Fruit fly (Drosophila melanogaster) whole organism, embryonic: ENCODE results near the gene Cpr30B.
A peak's percentile ranks its signal among the peaks of the same experiment; 100 is the strongest.

ENCODE experiments used
- Awh ChIP-seq: fragments of 200-800 bp; sonication (Bioruptor generic); IDR thresholded peaks from 2 replicates; pipeline ENCODE4, ENCODE4 v1.3.6; 2022; ENCODE audit warnings: missing biosample characterization, missing genetic modification characterization
- BtbVII ChIP-seq: fragments of 200-800 bp; sonication (Bioruptor generic); optimal IDR thresholded peaks from 3 replicates; lab custom pipeline; 2017; ENCODE audit warnings: missing biosample characterization, mild to moderate bottlenecking, missing genetic modification characterization
- Bteb2 ChIP-seq: fragments of 200-800 bp; sonication (Bioruptor generic); optimal IDR thresholded peaks from 2 replicates; lab custom pipeline; 2016; ENCODE audit warnings: missing biosample characterization, missing genetic modification characterization
- CG11504 ChIP-seq: fragments of 200-800 bp; sonication (Bioruptor generic); optimal IDR thresholded peaks from 3 replicates; lab custom pipeline; 2019; ENCODE audit warnings: missing biosample characterization, mild to moderate bottlenecking, missing genetic modification characterization, moderate library complexity
- CG12071 ChIP-seq: fragments of 200-800 bp; sonication (Bioruptor generic); optimal IDR thresholded peaks from 3 replicates; lab custom pipeline; 2018; ENCODE audit warnings: missing biosample characterization, mild to moderate bottlenecking, missing genetic modification characterization
- CG12659 ChIP-seq: fragments of 200-800 bp; sonication (Bioruptor generic); optimal IDR thresholded peaks from 3 replicates; lab custom pipeline; 2017; ENCODE audit warnings: mild to moderate bottlenecking, missing biosample characterization, missing genetic modification reagents, missing genetic modification characterization
- CG12942 ChIP-seq: fragments of 200-800 bp; sonication (Bioruptor generic); optimal IDR thresholded peaks from 3 replicates; lab custom pipeline; 2016; ENCODE audit warnings: missing biosample characterization, missing genetic modification characterization
- CG1603 ChIP-seq: fragments of 200-800 bp; sonication (Bioruptor generic); optimal IDR thresholded peaks from 2 replicates; lab custom pipeline; 2019; ENCODE audit warnings: missing biosample characterization, mild to moderate bottlenecking, missing genetic modification characterization, moderate library complexity
- CG18262 ChIP-seq: fragments of 200-800 bp; optimal IDR thresholded peaks from 3 replicates; lab custom pipeline; 2019; ENCODE audit warnings: missing biosample characterization, mild to moderate bottlenecking, missing genetic modification characterization, moderate library complexity
- CG2678 ChIP-seq: fragments of 200-800 bp; sonication (Bioruptor generic); optimal IDR thresholded peaks from 3 replicates; lab custom pipeline; 2019; ENCODE audit warnings: missing biosample characterization, mild to moderate bottlenecking, missing genetic modification characterization, moderate library complexity
- CG31365 ChIP-seq: fragments of 200-800 bp; sonication (Bioruptor generic); optimal IDR thresholded peaks from 2 replicates; lab custom pipeline; 2018; ENCODE audit warnings: missing biosample characterization, mild to moderate bottlenecking, missing genetic modification characterization
- CG3163 ChIP-seq: fragments of 200-800 bp; sonication (Bioruptor generic); optimal IDR thresholded peaks from 3 replicates; lab custom pipeline; 2016; ENCODE audit warnings: missing biosample characterization, missing genetic modification characterization
- CG3281 ChIP-seq: fragments of 200-800 bp; sonication (Bioruptor generic); optimal IDR thresholded peaks from 3 replicates; lab custom pipeline; 2017; ENCODE audit warnings: missing biosample characterization, mild to moderate bottlenecking, missing genetic modification characterization
- CG4360 ChIP-seq: fragments of 200-800 bp; sonication (Bioruptor generic); IDR thresholded peaks from 2 replicates; pipeline ENCODE4 v1.3.6; 2022; ENCODE audit warnings: missing biosample characterization, missing genetic modification characterization
- CG7987 ChIP-seq: fragments of 200-800 bp; sonication (Bioruptor generic); optimal IDR thresholded peaks from 2 replicates; lab custom pipeline; 2018; ENCODE audit warnings: missing biosample characterization, mild to moderate bottlenecking, missing genetic modification characterization, moderate library complexity
- CG8290 ChIP-seq, 3 experiments: fragments of 200-800 bp; sonication (Bioruptor generic); optimal IDR thresholded peaks; 2 replicates each; lab custom pipeline; 2016 to 2019; ENCODE audit warnings: missing biosample characterization in 3 of 3, missing genetic modification characterization in 3 of 3, mild to moderate bottlenecking in 2 of 3, moderate library complexity in 1 of 3
- Drgx ChIP-seq: fragments of 200-800 bp; sonication (Bioruptor generic); IDR thresholded peaks from 2 replicates; pipeline ENCODE4 v1.3.6; 2022; ENCODE audit warnings: missing biosample characterization, missing genetic modification characterization
- HLH3B ChIP-seq: fragments of 200-800 bp; sonication (Bioruptor generic); IDR thresholded peaks from 2 replicates; pipeline ENCODE4 v1.3.6; 2022; ENCODE audit warnings: missing biosample characterization, missing genetic modification characterization
- HmgD ChIP-seq: fragments of 200-800 bp; sonication (Bioruptor generic); optimal IDR thresholded peaks from 3 replicates; lab custom pipeline; 2016; ENCODE audit warnings: missing biosample characterization, missing genetic modification characterization
- HmgZ ChIP-seq: fragments of 200-800 bp; sonication (Bioruptor generic); optimal IDR thresholded peaks from 2 replicates; lab custom pipeline; 2018; ENCODE audit warnings: missing biosample characterization, mild to moderate bottlenecking, missing genetic modification characterization
- MESR4 ChIP-seq: fragments of 200-800 bp; sonication (Bioruptor generic); optimal IDR thresholded peaks from 2 replicates; lab custom pipeline; 2018; ENCODE audit warnings: missing biosample characterization, mild to moderate bottlenecking, missing genetic modification characterization, moderate library complexity
- Mad ChIP-seq: fragments of 200-800 bp; sonication (Bioruptor generic); optimal IDR thresholded peaks from 2 replicates; lab custom pipeline; 2016; ENCODE audit warnings: missing biosample characterization, missing genetic modification characterization
- Nf-YA ChIP-seq: fragments of 200-800 bp; sonication (Bioruptor generic); IDR thresholded peaks from 2 replicates; pipeline ENCODE4 v1.3.6; 2022; ENCODE audit warnings: missing biosample characterization, missing genetic modification characterization
- Pdp1 ChIP-seq, 2 experiments: fragments of 200-800 bp; sonication (Bioruptor generic); optimal IDR thresholded peaks; 3 replicates each; lab custom pipeline; 2016; ENCODE audit warnings: missing biosample characterization in 2 of 2, missing genetic modification characterization in 2 of 2, mild to moderate bottlenecking in 1 of 2, moderate library complexity in 1 of 2
- Xrp1 ChIP-seq: fragments of 200-800 bp; sonication (Bioruptor generic); IDR thresholded peaks from 2 replicates; pipeline ENCODE4 v1.3.6; 2022; ENCODE audit warnings: missing biosample characterization, missing genetic modification characterization
- ara ChIP-seq: fragments of 200-800 bp; sonication (Bioruptor generic); IDR thresholded peaks from 2 replicates; pipeline ENCODE4 v1.3.6; 2022; ENCODE audit warnings: missing biosample characterization, missing genetic modification characterization
- bowl ChIP-seq: fragments of 200-800 bp; sonication (Bioruptor generic); IDR thresholded peaks from 2 replicates; pipeline ENCODE4 v1.3.6; 2022; ENCODE audit warnings: missing biosample characterization, missing genetic modification characterization
- bsh ChIP-seq, 2 experiments: fragments of 200-800 bp; sonication (Bioruptor generic); optimal IDR thresholded peaks; 2 replicates each; lab custom pipeline; 2017 to 2018; ENCODE audit warnings: mild to moderate bottlenecking in 2 of 2, missing biosample characterization in 2 of 2, missing genetic modification characterization in 2 of 2, moderate library complexity in 1 of 2
- chm ChIP-seq: fragments of 200-800 bp; sonication (Bioruptor generic); IDR thresholded peaks from 2 replicates; pipeline ENCODE4 v1.3.6; 2022; ENCODE audit warnings: missing biosample characterization, missing genetic modification characterization
- ci ChIP-seq: fragments of 200-800 bp; sonication (Bioruptor generic); IDR thresholded peaks from 3 replicates; pipeline ENCODE4 v1.3.6; 2022; ENCODE audit warnings: missing biosample characterization, missing genetic modification characterization
- crc ChIP-seq: fragments of 200-800 bp; sonication (Bioruptor generic); optimal IDR thresholded peaks from 2 replicates; lab custom pipeline; 2016; ENCODE audit warnings: missing biosample characterization, missing genetic modification characterization
- dan ChIP-seq: fragments of 200-800 bp; sonication (Bioruptor generic); IDR thresholded peaks from 2 replicates; pipeline ENCODE4 v1.3.6; 2022; ENCODE audit warnings: missing biosample characterization, missing genetic modification characterization
- eyg ChIP-seq: fragments of 200-800 bp; sonication (Bioruptor generic); optimal IDR thresholded peaks from 3 replicates; lab custom pipeline; 2016; ENCODE audit warnings: missing biosample characterization, missing genetic modification characterization
- gfzf ChIP-seq: fragments of 200-800 bp; sonication (Bioruptor generic); optimal IDR thresholded peaks from 2 replicates; lab custom pipeline; 2016; ENCODE audit warnings: missing biosample characterization, mild to moderate bottlenecking, missing genetic modification characterization, moderate library complexity
- grau ChIP-seq: fragments of 200-800 bp; optimal IDR thresholded peaks from 3 replicates; lab custom pipeline; 2019; ENCODE audit warnings: missing biosample characterization, mild to moderate bottlenecking, missing genetic modification characterization, moderate library complexity
- her ChIP-seq: fragments of 200-800 bp; sonication (Bioruptor generic); optimal IDR thresholded peaks from 2 replicates; lab custom pipeline; 2016; ENCODE audit warnings: missing biosample characterization, missing genetic modification characterization
- lab ChIP-seq: fragments of 200-800 bp; sonication (Bioruptor generic); optimal IDR thresholded peaks from 3 replicates; lab custom pipeline; 2017; ENCODE audit warnings: missing biosample characterization, missing genetic modification characterization, mild to moderate bottlenecking, moderate library complexity, missing genetic modification reagents
- mirr ChIP-seq: fragments of 200-800 bp; sonication (Bioruptor generic); optimal IDR thresholded peaks from 3 replicates; lab custom pipeline; 2018; ENCODE audit warnings: missing biosample characterization, mild to moderate bottlenecking, missing genetic modification characterization
- odd ChIP-seq: fragments of 200-800 bp; sonication (Bioruptor generic); optimal IDR thresholded peaks from 2 replicates; lab custom pipeline; 2017; ENCODE audit warnings: missing biosample characterization, mild to moderate bottlenecking, missing genetic modification characterization
- pita ChIP-seq: fragments of 200-800 bp; sonication (Bioruptor generic); optimal IDR thresholded peaks from 2 replicates; lab custom pipeline; 2017; ENCODE audit warnings: missing biosample characterization, mild to moderate bottlenecking, missing genetic modification characterization
- salm ChIP-seq: fragments of 200-800 bp; sonication (Bioruptor generic); optimal IDR thresholded peaks from 2 replicates; lab custom pipeline; 2018; ENCODE audit warnings: missing biosample characterization, mild to moderate bottlenecking, missing genetic modification characterization
- sob ChIP-seq: fragments of 200-800 bp; sonication (Bioruptor generic); IDR thresholded peaks from 2 replicates; pipeline ENCODE4 v1.3.6; 2022; ENCODE audit warnings: missing biosample characterization, missing genetic modification characterization
- toy ChIP-seq: fragments of 200-800 bp; sonication (Bioruptor generic); IDR thresholded peaks from 2 replicates; pipeline ENCODE4 v1.3.6; 2022; ENCODE audit warnings: missing biosample characterization, missing genetic modification characterization
- unpg ChIP-seq: fragments of 200-800 bp; sonication (Bioruptor generic); optimal IDR thresholded peaks from 3 replicates; lab custom pipeline; 2018; ENCODE audit warnings: missing biosample characterization, mild to moderate bottlenecking, missing genetic modification characterization, moderate library complexity
- wek ChIP-seq: fragments of 200-800 bp; sonication (Bioruptor generic); optimal IDR thresholded peaks from 3 replicates; lab custom pipeline; 2018; ENCODE audit warnings: missing biosample characterization, mild to moderate bottlenecking, missing genetic modification characterization, moderate library complexity
- zfh1 ChIP-seq: fragments of 200-800 bp; sonication (Bioruptor generic); IDR thresholded peaks from 3 replicates; pipeline ENCODE4 v1.3.6; 2022; ENCODE audit warnings: missing biosample characterization, missing genetic modification characterization

Gene Cpr30B

DNA sequence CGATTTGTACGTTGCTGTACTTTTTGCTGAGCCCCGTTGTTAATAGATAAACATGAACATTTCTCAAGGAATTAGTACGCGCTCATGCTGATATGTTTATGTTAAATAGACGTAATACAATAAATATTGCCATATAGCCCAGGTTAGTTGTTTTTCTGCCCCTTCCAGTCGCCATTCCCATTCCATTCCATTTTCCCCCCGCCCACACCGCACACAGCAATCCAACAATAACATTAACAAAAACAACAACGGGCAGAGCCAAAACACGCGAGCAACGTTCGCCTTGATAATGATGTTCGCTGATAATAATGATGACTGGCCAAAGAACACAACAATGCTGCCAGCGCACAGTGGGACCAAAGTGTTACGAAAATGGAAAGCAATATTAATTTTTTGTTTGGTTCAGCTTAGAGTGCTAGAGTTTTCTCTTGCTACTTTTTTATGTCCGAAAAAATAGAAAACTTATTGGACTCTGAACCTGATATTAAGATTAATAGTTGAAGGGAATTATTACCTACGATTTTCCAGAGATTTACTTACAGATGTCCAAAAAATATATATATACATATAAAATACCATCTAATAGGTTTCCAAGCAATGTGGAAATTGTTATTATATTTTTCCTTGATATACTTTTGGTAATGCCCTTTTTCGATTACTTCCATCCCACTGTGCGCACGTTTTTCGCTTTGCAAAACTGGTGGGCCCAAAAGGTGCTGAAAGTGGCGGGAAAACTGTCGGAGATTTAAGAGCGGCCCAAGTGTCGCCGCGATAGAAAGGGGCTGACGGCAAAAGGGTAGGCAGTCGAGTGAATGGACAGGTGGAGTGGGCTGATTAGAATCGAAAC, 27.1 kb downstream of the Cpr30B start (continued):
- TF ChIP-seq zfh1 (GFP tag; lab: Robert Waterston, UW): peak; percentile 89
- TF ChIP-seq eyg (GFP tag; lab: Kevin White, UChicago): peak; percentile 67
- peak; percentile 83 for TF ChIP-seq Bteb2 (GFP tag; lab: Kevin White, UChicago)
- TF ChIP-seq crc (GFP tag; lab: Kevin White, UChicago): peak; percentile 58
- peak; percentile 92 for TF ChIP-seq Drgx
- no peak for TF ChIP-seq HmgD (GFP tag; lab: Kevin White, UChicago)

DNA sequence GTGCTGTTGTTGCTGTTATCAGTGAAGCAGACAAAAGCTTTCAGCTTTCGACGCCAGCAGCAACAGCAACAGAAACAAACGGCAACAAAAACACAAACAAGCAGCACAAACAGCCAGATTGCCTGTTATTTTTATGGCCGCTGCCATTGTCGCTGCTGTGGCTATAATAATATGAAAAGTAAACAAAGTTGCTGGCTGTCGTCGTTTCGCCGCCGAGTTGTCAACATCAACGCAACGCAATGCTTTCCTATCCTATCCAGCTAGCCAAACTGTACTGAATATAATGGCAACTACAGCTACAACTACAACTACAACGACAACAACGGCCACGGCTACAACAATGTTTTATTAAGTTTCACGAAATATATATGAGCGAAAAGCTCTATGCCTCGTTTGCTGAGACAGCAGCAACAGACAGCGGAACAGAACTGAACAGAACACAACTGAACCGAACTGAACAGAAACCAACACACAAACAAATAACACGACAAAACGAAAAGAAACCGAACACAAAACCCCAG, 28.1 kb downstream of the Cpr30B start:
- TF ChIP-seq Awh (GFP tag; lab: Robert Waterston, UW) (peak; percentile 36; the same call in 1 of the 2 replicates), wek (GFP tag; lab: Kevin White, UChicago) (peak; percentile 62), unpg (GFP tag; lab: Kevin White, UChicago) (peak; percentile 46), grau (tag; lab: Kevin White, UChicago) (no peak), CG12942 (GFP tag; lab: Kevin White, UChicago) (no peak), Xrp1 (GFP tag; lab: Robert Waterston, UW) (0 out of 2 replicates have a peak, but pooled peaks have one; percentile 41), chm (GFP tag; lab: Robert Waterston, UW) (peak; percentile 45; the same call in 1 of the 2 replicates), ci (GFP tag; lab: Robert Waterston, UW) (peak; percentile 72; the same call in 1 of the 3 replicates), gfzf (GFP tag; lab: Kevin White, UChicago) (no peak), bowl (0 out of 2 replicates have a peak, but pooled peaks have one; percentile 18), CG1603 (tag; lab: Kevin White, UChicago) (peak; percentile 37), CG18262 (no peak), Mad (GFP tag; lab: Kevin White, UChicago) (peak; percentile 12), bsh (GFP tag; optimal IDR thresholded peaks at IDR 0.05; lab: Kevin White, UChicago) (peak in 1 of 2 experiments; percentile 39), sob (peak; percentile 53), CG2678 (peak; percentile 38), CG11504 (tag; lab: Kevin White, UChicago) (peak; percentile 84), Pdp1 (GFP tag; optimal IDR thresholded peaks at IDR 0.05; lab: Kevin White, UChicago) (peak in 1 of 2 experiments; percentile 29), salm (tag; lab: Kevin White, UChicago) (peak; percentile 53), HmgZ (tag; lab: Kevin White, UChicago) (peak; percentile 16), CG3163 (GFP tag; lab: Kevin White, UChicago) (no peak), CG8290 (GFP tag; optimal IDR thresholded peaks at IDR 0.05; lab: Kevin White, UChicago) (no peak), CG8290 (tag; optimal IDR thresholded peaks at IDR 0.05; lab: Kevin White, UChicago) (peak in 1 of 2 experiments; percentile 76), HLH3B (GFP tag; lab: Robert Waterston, UW) (peak; percentile 17; the same call in 1 of the 2 replicates), CG7987 (GFP tag; lab: Kevin White, UChicago) (peak; percentile 58), mirr (peak; percentile 72), MESR4 (GFP tag; lab: Kevin White, UChicago) (peak; percentile 11), lab (peak; percentile 50), toy (GFP tag; lab: Robert Waterston, UW) (no peak), dan (GFP tag; lab: Robert Waterston, UW) (no peak), BtbVII (GFP tag; lab: Kevin White, UChicago) (peak; percentile 49), CG12071 (GFP tag; lab: Kevin White, UChicago) (peak; percentile 64), CG31365 (tag; lab: Kevin White, UChicago) (peak; percentile 27), CG3281 (peak; percentile 29), her (GFP tag; lab: Kevin White, UChicago) (peak; percentile 21), CG12659 (peak; percentile 34), pita (GFP tag; lab: Kevin White, UChicago) (no peak), Nf-YA (peak; percentile 51; the same call in 1 of the 2 replicates), CG4360 (GFP tag; lab: Robert Waterston, UW) (peak; percentile 80), odd (peak; percentile 45), ara (GFP tag; lab: Robert Waterston, UW) (0 out of 2 replicates have a peak, but pooled peaks have one; percentile 35)
